Fruit fly (Drosophila melanogaster) whole organism, prepupa: ENCODE results near the gene CG32284.
A peak's percentile ranks its signal among the peaks of the same experiment; 100 is the strongest.

Experiments used
- Blimp-1 ChIP-seq: fragments of 200-800 bp; sonication (Bioruptor generic); optimal IDR thresholded peaks from 3 replicates; lab custom pipeline; 2017; ENCODE audit warnings: missing biosample characterization, missing genetic modification characterization, mild to moderate bottlenecking, moderate library complexity, missing genetic modification reagents
- CG10631 ChIP-seq: fragments of 200-800 bp; sonication (Bioruptor generic); optimal IDR thresholded peaks from 2 replicates; lab custom pipeline; 2016; ENCODE audit warnings: missing biosample characterization, missing genetic modification characterization
- CG11294 ChIP-seq: fragments of 200-800 bp; sonication (Bioruptor generic); IDR thresholded peaks from 2 replicates; pipeline ENCODE4 v1.3.6; 2022; ENCODE audit warnings: missing biosample characterization, missing genetic modification characterization
- CG11762 ChIP-seq: fragments of 200-800 bp; sonication (Bioruptor generic); optimal IDR thresholded peaks from 3 replicates; lab custom pipeline; 2016; ENCODE audit warnings: missing biosample characterization, missing genetic modification characterization; ENCODE audit not compliant: insufficient read depth
- CG11902 ChIP-seq: fragments of 200-800 bp; sonication (Bioruptor generic); optimal IDR thresholded peaks from 3 replicates; lab custom pipeline; 2016; ENCODE audit warnings: missing biosample characterization, missing genetic modification characterization
- CG15336 ChIP-seq: fragments of 200-800 bp; sonication (Bioruptor generic); IDR thresholded peaks from 2 replicates; pipeline ENCODE4 v1.3.6; 2022; ENCODE audit warnings: missing biosample characterization, missing genetic modification characterization
- CG16779 ChIP-seq: fragments of 200-800 bp; sonication (Bioruptor generic); optimal IDR thresholded peaks from 3 replicates; lab custom pipeline; 2017; ENCODE audit warnings: missing biosample characterization, mild to moderate bottlenecking, missing genetic modification characterization
- CG3032 ChIP-seq: fragments of 200-800 bp; optimal IDR thresholded peaks from 2 replicates; lab custom pipeline; 2019; ENCODE audit warnings: missing biosample characterization, mild to moderate bottlenecking, missing genetic modification characterization, moderate library complexity
- CG31627 ChIP-seq: fragments of 200-800 bp; sonication (Bioruptor generic); optimal IDR thresholded peaks from 3 replicates; lab custom pipeline; 2016; ENCODE audit warnings: missing biosample characterization, missing genetic modification characterization
- CG32006 ChIP-seq: fragments of 200-800 bp; sonication (Bioruptor generic); optimal IDR thresholded peaks from 3 replicates; lab custom pipeline; 2017; ENCODE audit warnings: missing biosample characterization, mild to moderate bottlenecking, missing genetic modification characterization
- CG34406 ChIP-seq: fragments of 200-800 bp; sonication (Bioruptor generic); optimal IDR thresholded peaks from 3 replicates; lab custom pipeline; 2016; ENCODE audit warnings: missing biosample characterization, missing genetic modification characterization
- CG3919 ChIP-seq: fragments of 200-800 bp; sonication (Bioruptor generic); optimal IDR thresholded peaks from 3 replicates; lab custom pipeline; 2016; ENCODE audit warnings: missing biosample characterization, missing genetic modification characterization
- CG6163 ChIP-seq: fragments of 200-800 bp; sonication (Bioruptor generic); IDR thresholded peaks from 3 replicates; pipeline ENCODE4 v1.3.6; 2022; ENCODE audit warnings: missing biosample characterization, missing genetic modification characterization
- CG6276 ChIP-seq: fragments of 200-800 bp; sonication (Bioruptor generic); optimal IDR thresholded peaks from 2 replicates; lab custom pipeline; 2017; ENCODE audit warnings: missing biosample characterization, mild to moderate bottlenecking, missing genetic modification characterization
- CG6792 ChIP-seq: fragments of 200-800 bp; sonication (Bioruptor generic); optimal IDR thresholded peaks from 3 replicates; lab custom pipeline; 2016; ENCODE audit warnings: missing biosample characterization, missing genetic modification characterization
- CG6808 ChIP-seq: fragments of 200-800 bp; sonication (Bioruptor generic); optimal IDR thresholded peaks from 3 replicates; lab custom pipeline; 2017; ENCODE audit warnings: missing biosample characterization, missing genetic modification characterization, mild to moderate bottlenecking, moderate library complexity, missing genetic modification reagents
- CG6854 ChIP-seq: fragments of 200-800 bp; sonication (Bioruptor generic); optimal IDR thresholded peaks from 2 replicates; lab custom pipeline; 2017; ENCODE audit warnings: missing biosample characterization, mild to moderate bottlenecking, missing genetic modification characterization
- CG7368 ChIP-seq: fragments of 200-800 bp; sonication (Bioruptor generic); optimal IDR thresholded peaks from 3 replicates; lab custom pipeline; 2016; ENCODE audit warnings: missing biosample characterization, missing genetic modification characterization
- CG8119 ChIP-seq: fragments of 200-800 bp; sonication (Bioruptor generic); IDR thresholded peaks from 3 replicates; pipeline ENCODE4 v1.3.6; 2022; ENCODE audit warnings: missing biosample characterization, missing genetic modification characterization
- CG8632 ChIP-seq: fragments of 200-800 bp; sonication (Bioruptor generic); optimal IDR thresholded peaks from 3 replicates; lab custom pipeline; 2016; ENCODE audit warnings: missing biosample characterization, missing genetic modification characterization
- CG9139 ChIP-seq: fragments of 200-800 bp; sonication (Bioruptor generic); optimal IDR thresholded peaks from 3 replicates; lab custom pipeline; 2017; ENCODE audit warnings: missing biosample characterization, mild to moderate bottlenecking, missing genetic modification characterization
- Eip75B ChIP-seq: fragments of 200-800 bp; sonication (Bioruptor generic); optimal IDR thresholded peaks from 3 replicates; lab custom pipeline; 2016; ENCODE audit warnings: missing biosample characterization, missing genetic modification characterization
- Eip78C ChIP-seq: fragments of 200-800 bp; sonication (Bioruptor generic); peaks from one replicate; lab custom pipeline; 2016; ENCODE audit warnings: missing biosample characterization, missing genetic modification characterization
- Eip93F ChIP-seq: fragments of 200-800 bp; sonication (Bioruptor generic); optimal IDR thresholded peaks from 2 replicates; lab custom pipeline; 2016; ENCODE audit warnings: missing biosample characterization, mild to moderate bottlenecking, missing genetic modification characterization
- Ets21C ChIP-seq: fragments of 200-800 bp; sonication (Bioruptor generic); optimal IDR thresholded peaks from 3 replicates; lab custom pipeline; 2016; ENCODE audit warnings: missing biosample characterization, missing genetic modification characterization
- Ets96B ChIP-seq: fragments of 200-800 bp; optimal IDR thresholded peaks from 2 replicates; lab custom pipeline; 2019; ENCODE audit warnings: missing biosample characterization, mild to moderate bottlenecking, missing genetic modification characterization, moderate library complexity
- Gug ChIP-seq: fragments of 200-800 bp; sonication (Bioruptor generic); IDR thresholded peaks from 2 replicates; pipeline ENCODE4 v1.3.6; 2022; ENCODE audit warnings: missing biosample characterization, missing genetic modification characterization
- Hr38 ChIP-seq: sonication (Bioruptor generic); optimal IDR thresholded peaks from 2 replicates; lab custom pipeline; 2016; ENCODE audit warnings: missing biosample characterization, missing genetic modification characterization
- Hr39 ChIP-seq: fragments of 200-800 bp; sonication (Bioruptor generic); optimal IDR thresholded peaks from 2 replicates; lab custom pipeline; 2016; ENCODE audit warnings: missing biosample characterization, missing genetic modification characterization
- Hr4 ChIP-seq: fragments of 200-800 bp; sonication (Bioruptor generic); optimal IDR thresholded peaks from 3 replicates; lab custom pipeline; 2016; ENCODE audit warnings: missing biosample characterization, missing genetic modification characterization
- Lpt ChIP-seq: fragments of 200-800 bp; sonication (Bioruptor generic); optimal IDR thresholded peaks from 3 replicates; lab custom pipeline; 2016; ENCODE audit warnings: missing biosample characterization, missing genetic modification characterization
- Met ChIP-seq: fragments of 200-800 bp; sonication (Bioruptor generic); optimal IDR thresholded peaks from 3 replicates; lab custom pipeline; 2016; ENCODE audit warnings: missing biosample characterization, missing genetic modification characterization
- OdsH ChIP-seq: fragments of 200-800 bp; sonication (Bioruptor generic); optimal IDR thresholded peaks from 3 replicates; lab custom pipeline; 2016; ENCODE audit warnings: missing biosample characterization, missing genetic modification characterization
- Smox ChIP-seq: fragments of 200-800 bp; sonication (Bioruptor generic); optimal IDR thresholded peaks from 3 replicates; lab custom pipeline; 2016; ENCODE audit warnings: missing biosample characterization, missing genetic modification characterization
- Sox14 ChIP-seq: fragments of 200-800 bp; sonication (Bioruptor generic); optimal IDR thresholded peaks from 3 replicates; lab custom pipeline; 2016; ENCODE audit warnings: missing biosample characterization, missing genetic modification characterization
- Sox15 ChIP-seq: fragments of 200-800 bp; sonication (Bioruptor generic); optimal IDR thresholded peaks from 3 replicates; lab custom pipeline; 2016; ENCODE audit warnings: missing biosample characterization, missing genetic modification characterization
- achi ChIP-seq: fragments of 200-800 bp; sonication (Bioruptor generic); optimal IDR thresholded peaks from 3 replicates; lab custom pipeline; 2016; ENCODE audit warnings: missing biosample characterization, missing genetic modification characterization
- acj6 ChIP-seq: fragments of 200-800 bp; sonication (Bioruptor generic); optimal IDR thresholded peaks from 3 replicates; lab custom pipeline; 2016; ENCODE audit warnings: missing biosample characterization, missing genetic modification characterization
- dac ChIP-seq: fragments of 200-800 bp; sonication (Bioruptor generic); optimal IDR thresholded peaks from 2 replicates; lab custom pipeline; 2017; ENCODE audit warnings: missing biosample characterization, mild to moderate bottlenecking, missing genetic modification characterization
- dsx ChIP-seq: fragments of 200-800 bp; optimal IDR thresholded peaks from 3 replicates; lab custom pipeline; 2019; ENCODE audit warnings: missing biosample characterization, mild to moderate bottlenecking, missing genetic modification characterization, moderate library complexity; ENCODE audit not compliant: poor library complexity, severe bottlenecking
- eg ChIP-seq: fragments of 200-800 bp; sonication (Bioruptor generic); IDR thresholded peaks from 3 replicates; pipeline ENCODE4 v1.3.6; 2022; ENCODE audit warnings: missing biosample characterization, missing genetic modification characterization
- fd59A ChIP-seq: fragments of 200-800 bp; sonication (Bioruptor generic); optimal IDR thresholded peaks from 2 replicates; lab custom pipeline; 2017; ENCODE audit warnings: missing biosample characterization, mild to moderate bottlenecking, missing genetic modification characterization, missing genetic modification reagents
- fd85E ChIP-seq: fragments of 200-800 bp; sonication (Bioruptor generic); optimal IDR thresholded peaks from 3 replicates; lab custom pipeline; 2016; ENCODE audit warnings: missing biosample characterization, missing genetic modification characterization
- lz ChIP-seq: fragments of 200-800 bp; sonication (Bioruptor generic); optimal IDR thresholded peaks from 3 replicates; lab custom pipeline; 2016; ENCODE audit warnings: missing biosample characterization, missing genetic modification characterization
- net ChIP-seq: fragments of 200-800 bp; sonication (Bioruptor generic); optimal IDR thresholded peaks from 3 replicates; lab custom pipeline; 2016; ENCODE audit warnings: missing biosample characterization, missing genetic modification characterization
- pdm3 ChIP-seq: fragments of 200-800 bp; sonication (Bioruptor generic); optimal IDR thresholded peaks from 3 replicates; lab custom pipeline; 2016; ENCODE audit warnings: missing biosample characterization, missing genetic modification characterization
- salr ChIP-seq, 2 experiments: fragments of 200-800 bp; sonication (Bioruptor generic); optimal IDR thresholded peaks; 3 replicates each; lab custom pipeline; 2016 to 2018; ENCODE audit warnings: missing biosample characterization in 2 of 2, missing genetic modification characterization in 2 of 2, mild to moderate bottlenecking in 1 of 2
- svp ChIP-seq: fragments of 200-800 bp; sonication (Bioruptor generic); peaks from one replicate; lab custom pipeline; 2016; ENCODE audit warnings: missing biosample characterization, missing genetic modification characterization
- topi ChIP-seq: fragments of 200-800 bp; sonication (Bioruptor generic); optimal IDR thresholded peaks from 3 replicates; lab custom pipeline; 2016; ENCODE audit warnings: missing biosample characterization, missing genetic modification characterization
- vri ChIP-seq: fragments of 200-800 bp; sonication (Bioruptor generic); optimal IDR thresholded peaks from 3 replicates; lab custom pipeline; 2016; ENCODE audit warnings: missing biosample characterization, mild to moderate bottlenecking, missing genetic modification characterization

CG32284 gene

dm6 chr3L:3192912-3193311 is 6.4 kb downstream of the CG32284 start, which contains the start of gene Hsp83 (continued):
- peak; percentile 72 for TF ChIP-seq CG15336 (GFP tag; lab: Robert Waterston, UW)
- TF ChIP-seq OdsH (GFP tag; lab: Kevin White, UChicago): peak; percentile 84
- TF ChIP-seq fd59A (GFP tag; lab: Kevin White, UChicago): peak; percentile 85
- TF ChIP-seq Met (GFP tag; lab: Kevin White, UChicago): peak; percentile 94
- TF ChIP-seq eg (GFP tag; lab: Robert Waterston, UW): peak; percentile 94
- peak; percentile 88 for TF ChIP-seq achi (GFP tag; lab: Kevin White, UChicago)
- TF ChIP-seq fd85E (GFP tag; lab: Kevin White, UChicago): peak; percentile 94
- TF ChIP-seq Eip75B: peak; percentile 95
- TF ChIP-seq salr (GFP tag; optimal IDR thresholded peaks at IDR 0.05; lab: Kevin White, UChicago): peak; percentile 3 to 90
- peak; percentile 85 for TF ChIP-seq acj6
- peak; percentile 77 for TF ChIP-seq dsx (GFP tag; lab: Kevin White, UChicago)
- peak; percentile 92 for TF ChIP-seq topi
- peak; percentile 93 for TF ChIP-seq CG6808 (GFP tag; lab: Kevin White, UChicago)
- TF ChIP-seq CG8119: peak; percentile 82
- peak; percentile 84 for TF ChIP-seq Sox14 (GFP tag; lab: Kevin White, UChicago)
- TF ChIP-seq Hr4 (GFP tag; lab: Kevin White, UChicago): peak; percentile 72
- TF ChIP-seq CG34406: peak; percentile 93
- peak; percentile 89 for TF ChIP-seq Eip93F (GFP tag; lab: Kevin White, UChicago)
- TF ChIP-seq Eip78C: peak; percentile 99
- TF ChIP-seq CG31627: peak; percentile 83
- TF ChIP-seq Lpt (GFP tag; lab: Kevin White, UChicago): peak; percentile 32
- TF ChIP-seq Gug (GFP tag; lab: Robert Waterston, UW): peak; percentile 70
- TF ChIP-seq Hr39 (GFP tag; lab: Kevin White, UChicago): peak; percentile 75
- TF ChIP-seq CG32006 (GFP tag; lab: Kevin White, UChicago): peak; percentile 69
- peak; percentile 18 for TF ChIP-seq Sox15 (GFP tag; lab: Kevin White, UChicago)
- TF ChIP-seq Ets96B (tag; lab: Kevin White, UChicago): peak; percentile 68
- TF ChIP-seq Ets21C (GFP tag; lab: Kevin White, UChicago): peak; percentile 76
- peak; percentile 98 for TF ChIP-seq vri (GFP tag; lab: Kevin White, UChicago)
- peak; percentile 91 for TF ChIP-seq Blimp-1
- TF ChIP-seq CG6163: peak; percentile 97
- TF ChIP-seq CG8632 (GFP tag; lab: Kevin White, UChicago): peak; percentile 92
- peak; percentile 88 for TF ChIP-seq pdm3 (GFP tag; lab: Kevin White, UChicago)
- TF ChIP-seq CG11762 (GFP tag; lab: Kevin White, UChicago): peak; percentile 82
- TF ChIP-seq Smox (GFP tag; lab: Kevin White, UChicago): peak; percentile 88
- peak; percentile 68 for TF ChIP-seq dac (GFP tag; lab: Kevin White, UChicago)
- peak; percentile 34 for TF ChIP-seq CG11902
- TF ChIP-seq CG3919 (GFP tag; lab: Kevin White, UChicago): peak; percentile 96
- peak; percentile 96 for TF ChIP-seq net (GFP tag; lab: Kevin White, UChicago)
- peak; percentile 90 for TF ChIP-seq CG6792 (GFP tag; lab: Kevin White, UChicago)
- peak; percentile 93 for TF ChIP-seq lz (GFP tag; lab: Kevin White, UChicago)
- TF ChIP-seq CG6276 (GFP tag; lab: Kevin White, UChicago): no peak
- no peak for TF ChIP-seq Hr38 (GFP tag; lab: Kevin White, UChicago)

DNA sequence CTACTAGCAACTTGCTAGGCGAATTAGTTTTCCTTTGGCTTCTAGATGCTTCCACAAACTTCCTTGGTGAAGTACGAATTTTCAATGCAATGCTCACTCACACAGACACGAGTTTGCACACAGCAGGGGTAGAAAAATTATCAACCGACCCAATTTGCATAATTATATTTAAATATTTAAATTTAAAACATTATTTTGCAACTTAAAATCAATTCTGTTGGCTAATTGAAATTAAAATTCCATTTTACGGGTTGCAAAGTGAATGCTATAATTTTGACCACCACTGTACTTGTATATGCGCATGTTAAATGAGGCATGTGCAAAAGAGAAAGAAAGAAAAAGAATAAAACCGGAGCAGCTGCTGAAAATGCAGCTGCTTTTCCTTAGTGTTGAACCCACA is 7.6 kb downstream of the CG32284 start:
- peak; percentile 93 for TF ChIP-seq Eip93F (GFP tag; lab: Kevin White, UChicago)
- TF ChIP-seq CG34406: peak; percentile 98
- TF ChIP-seq CG6808 (GFP tag; lab: Kevin White, UChicago): peak; percentile 73
- TF ChIP-seq Sox14 (GFP tag; lab: Kevin White, UChicago): peak; percentile 94
- peak; percentile 91 for TF ChIP-seq CG3032
- peak; percentile 98 for TF ChIP-seq Gug (GFP tag; lab: Robert Waterston, UW)
- peak; percentile 99 for TF ChIP-seq CG32006 (GFP tag; lab: Kevin White, UChicago)
- TF ChIP-seq CG3919 (GFP tag; lab: Kevin White, UChicago): peak; percentile 98
- TF ChIP-seq CG16779 (tag; lab: Kevin White, UChicago): peak; percentile 93
- TF ChIP-seq CG7368 (GFP tag; lab: Kevin White, UChicago): peak; percentile 97
- TF ChIP-seq CG11762 (GFP tag; lab: Kevin White, UChicago): peak; percentile 97
- TF ChIP-seq Eip78C: peak; percentile 98
- TF ChIP-seq CG11902: peak; percentile 93
- peak; percentile 97 for TF ChIP-seq svp (GFP tag; lab: Kevin White, UChicago)
- peak; percentile 98 for TF ChIP-seq CG10631 (GFP tag; lab: Kevin White, UChicago)
- TF ChIP-seq fd59A (GFP tag; lab: Kevin White, UChicago): peak; percentile 80
- peak; percentile 99 for TF ChIP-seq CG15336 (GFP tag; lab: Robert Waterston, UW)
- TF ChIP-seq fd85E (GFP tag; lab: Kevin White, UChicago): peak; percentile 93
- TF ChIP-seq CG9139 (GFP tag; lab: Kevin White, UChicago): peak; percentile 85
- TF ChIP-seq CG6163: peak; percentile 99
- TF ChIP-seq CG6792 (GFP tag; lab: Kevin White, UChicago): peak; percentile 95
- TF ChIP-seq CG11294 (GFP tag; lab: Robert Waterston, UW): peak; percentile 94
- peak; percentile 74 for TF ChIP-seq CG6854 (GFP tag; lab: Kevin White, UChicago)
